Worm (Caenorhabditis elegans): ENCODE data around the gene trh-1.

- no peak for TF ChIP-seq lin-39 (tag; optimal IDR thresholded peaks at IDR 0.05)
- TF ChIP-seq mdt-29 (GFP tag; IDR thresholded peaks at IDR 0.05): no peak
- no peak for TF ChIP-seq daf-12 (tag; optimal IDR thresholded peaks at IDR 0.05)
- TF ChIP-seq ceh-62 (tag; optimal IDR thresholded peaks at IDR 0.05): no peak
- no peak for TF ChIP-seq nhr-77 (tag; optimal IDR thresholded peaks at IDR 0.05)
- TF ChIP-seq madf-5 (GFP tag; IDR thresholded peaks at IDR 0.05): no peak
- TF ChIP-seq ceh-32 (tag; optimal IDR thresholded peaks at IDR 0.05; ENCODE audit: poor library complexity): no peak
- no peak for TF ChIP-seq ceh-28 (tag; optimal IDR thresholded peaks at IDR 0.05)
- no peak for TF ChIP-seq T26A8.4 (GFP tag; IDR thresholded peaks at IDR 0.05)
- TF ChIP-seq jun-1 (tag; optimal IDR thresholded peaks at IDR 0.05): no peak
- TF ChIP-seq nhr-10 (tag; optimal IDR thresholded peaks at IDR 0.05): no peak
These were observed 47.9 kb upstream of the trh-1 start, which contains the start of gene C49C3.4 for ce11 chrIV:17320445-17320844.
